Worm (Caenorhabditis elegans) whole organism, L1 larva: Measurements from ENCODE around the gene col-81.

Experiments
- ama-1 ChIP-seq: fragments of 150-350 bp; optimal IDR thresholded peaks from 2 replicates; lab custom pipeline; 2014
- elt-3 ChIP-seq, 6 experiments: fragments of 150-350 bp in 1 of 6; sonication (generic microtip); optimal IDR thresholded peaks; 2 replicates each; lab custom pipeline; 2017 to 2018; ENCODE audit warnings: missing biosample characterization in 6 of 6, missing genetic modification characterization in 6 of 6, inconsistent platforms in 1 of 6
- irx-1 ChIP-seq: sonication (generic microtip); optimal IDR thresholded peaks from 2 replicates; lab custom pipeline; 2016; ENCODE audit warnings: missing genetic modification characterization, missing compliant biosample characterization
- lin-13 ChIP-seq: fragments of 150-350 bp; optimal IDR thresholded peaks from 2 replicates; lab custom pipeline; 2014; ENCODE audit warnings: missing biosample characterization, missing genetic modification reagents, missing genetic modification characterization
- lin-15B ChIP-seq: fragments of 150-350 bp; sonication (generic microtip); optimal IDR thresholded peaks from 3 replicates; lab custom pipeline; 2014; ENCODE audit warnings: missing biosample characterization, missing genetic modification characterization
- lir-3 ChIP-seq: sonication (generic microtip); optimal IDR thresholded peaks from 2 replicates; lab custom pipeline; 2016; ENCODE audit warnings: mild to moderate bottlenecking, missing genetic modification characterization, moderate library complexity, missing compliant biosample characterization; ENCODE audit not compliant: poor library complexity
- snpc-4 ChIP-seq: fragments of 150-350 bp; optimal IDR thresholded peaks from 2 replicates; lab custom pipeline; 2014; ENCODE audit warnings: missing biosample characterization, missing genetic modification characterization
- sptf-1 ChIP-seq: fragments of 150-350 bp; optimal IDR thresholded peaks from 2 replicates; lab custom pipeline; 2014; ENCODE audit warnings: missing biosample characterization, missing genetic modification characterization
- ztf-4 ChIP-seq: fragments of 150-350 bp; optimal IDR thresholded peaks from 2 replicates; lab custom pipeline; 2014; ENCODE audit warnings: missing biosample characterization, missing genetic modification characterization

ce11 chrII:11041846-11042262 lies 28.3 kb upstream of the col-81 start:
- TF ChIP-seq ztf-4: no peak
- TF ChIP-seq snpc-4 (tag; lab: Kevin White, UChicago): no peak
- no peak for TF ChIP-seq elt-3 (tag; optimal IDR thresholded peaks at IDR 0.05; lab: Kevin White, UChicago)
- TF ChIP-seq lin-15B (tag; lab: Kevin White, UChicago): no peak
- TF ChIP-seq lir-3 (tag; lab: Kevin White, UChicago): no peak
- no peak for TF ChIP-seq sptf-1 (tag; lab: Kevin White, UChicago)
- no peak for TF ChIP-seq irx-1 (tag; lab: Kevin White, UChicago)
- no peak for TF ChIP-seq ama-1 (lab: Kevin White, UChicago)
- TF ChIP-seq lin-13 (GFP tag; lab: Kevin White, UChicago): no peak
